Fruit fly (Drosophila melanogaster) whole organism, adult: ENCODE results near the gene CG10553.

ENCODE experiments used
- CG14711 ChIP-seq: fragments of 200-800 bp; sonication (Bioruptor generic); optimal IDR thresholded peaks from 2 replicates; lab custom pipeline; 2018; ENCODE audit warnings: missing biosample characterization, mild to moderate bottlenecking, missing genetic modification characterization, moderate library complexity
- CG1620 ChIP-seq: fragments of 200-800 bp; sonication (Bioruptor generic); optimal IDR thresholded peaks from 2 replicates; lab custom pipeline; 2016; ENCODE audit warnings: missing biosample characterization, missing genetic modification characterization
- CG7045 ChIP-seq: fragments of 200-800 bp; sonication (Bioruptor generic); optimal IDR thresholded peaks from 2 replicates; lab custom pipeline; 2017; ENCODE audit warnings: missing biosample characterization, mild to moderate bottlenecking, missing genetic modification characterization
- Hr96 ChIP-seq: fragments of 200-800 bp; sonication (Bioruptor generic); optimal IDR thresholded peaks from 2 replicates; lab custom pipeline; 2016; ENCODE audit warnings: missing biosample characterization, missing genetic modification characterization
- bab1 ChIP-seq: fragments of 200-800 bp; sonication (Bioruptor generic); optimal IDR thresholded peaks from 3 replicates; lab custom pipeline; 2019; ENCODE audit warnings: missing biosample characterization, mild to moderate bottlenecking, missing genetic modification characterization, moderate library complexity
- cic ChIP-seq: fragments of 200-800 bp; sonication (Bioruptor generic); optimal IDR thresholded peaks from 2 replicates; lab custom pipeline; 2017; ENCODE audit warnings: missing biosample characterization, mild to moderate bottlenecking, missing genetic modification characterization, moderate library complexity
- cnc ChIP-seq, 2 experiments: fragments of >200 bp; optimal IDR thresholded peaks; 2 replicates each; lab custom pipeline; 2017
- ovo ChIP-seq: fragments of 200-800 bp; sonication (Bioruptor generic); optimal IDR thresholded peaks from 2 replicates; lab custom pipeline; 2016; ENCODE audit warnings: missing biosample characterization, missing genetic modification characterization
- tj ChIP-seq: fragments of 200-800 bp; sonication (Bioruptor generic); optimal IDR thresholded peaks from 3 replicates; lab custom pipeline; 2017; ENCODE audit warnings: missing biosample characterization, mild to moderate bottlenecking, missing genetic modification characterization, moderate library complexity

DNA sequence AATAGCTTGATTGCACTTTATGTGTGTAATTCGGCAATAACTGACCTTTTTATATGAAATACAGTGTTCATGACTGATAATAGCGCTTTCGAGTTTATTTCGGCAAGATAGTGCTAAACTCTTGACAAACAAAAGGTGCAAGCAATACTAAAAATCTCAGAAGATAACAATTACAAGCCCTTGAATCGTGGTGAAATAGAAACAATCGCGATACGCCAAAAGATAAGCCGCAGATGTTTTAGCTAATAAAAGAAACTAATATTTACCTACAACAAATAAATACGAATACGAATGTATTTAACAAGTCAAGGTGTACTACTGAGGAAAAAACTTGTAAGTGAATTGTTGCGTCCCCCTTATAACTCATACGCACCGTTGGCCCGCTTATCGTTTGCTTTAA, 42.6 kb downstream of the CG10553 start:
- TF ChIP-seq CG7045 (GFP tag; lab: Kevin White, UChicago), result peak; percentile 80
- TF ChIP-seq bab1, result no peak
- TF ChIP-seq ovo, result peak; percentile 20
- no peak for TF ChIP-seq cnc (optimal IDR thresholded peaks at IDR 0.05; lab: Kevin White, UChicago)
- no peak for TF ChIP-seq CG1620 (GFP tag; lab: Kevin White, UChicago)
- TF ChIP-seq CG14711 (tag; lab: Kevin White, UChicago), result peak; percentile 22
- peak; percentile 97 for TF ChIP-seq cic (GFP tag; lab: Kevin White, UChicago)
- no peak for TF ChIP-seq tj
- TF ChIP-seq Hr96 (GFP tag; lab: Kevin White, UChicago), result no peak
